Worm (Caenorhabditis elegans) whole organism, late embryonic: ENCODE data around the gene che-2.
A peak's percentile ranks its signal among the peaks of the same experiment; 100 is the strongest.
"Not testable (repeated sequence)": the region's sequence is repeated elsewhere in the genome, so short reads cannot be mapped to it uniquely, and the experiment has no call there.

Experiments used
- C08G9.2 ChIP-seq: sonication (generic microtip); optimal IDR thresholded peaks from 2 replicates; lab custom pipeline; 2016; ENCODE audit warnings: mild to moderate bottlenecking, missing genetic modification characterization, moderate library complexity, missing compliant biosample characterization
- ceh-30 ChIP-seq: fragments of 150-350 bp; optimal IDR thresholded peaks from 2 replicates; lab custom pipeline; 2014; ENCODE audit warnings: missing biosample characterization, missing genetic modification characterization
- dmd-4 ChIP-seq: sonication (generic microtip); optimal IDR thresholded peaks from 2 replicates; lab custom pipeline; 2016; ENCODE audit warnings: borderline replicate concordance, missing genetic modification characterization, missing compliant biosample characterization
- dve-1 ChIP-seq: sonication (generic microtip); optimal IDR thresholded peaks from 2 replicates; lab custom pipeline; 2017; ENCODE audit warnings: antibody characterized with exemption, mild to moderate bottlenecking, missing genetic modification characterization, missing compliant biosample characterization
- fax-1 ChIP-seq: sonication (generic microtip); optimal IDR thresholded peaks from 2 replicates; lab custom pipeline; 2016; ENCODE audit warnings: missing genotype, missing genetic modification characterization, missing compliant biosample characterization
- hlh-15 ChIP-seq: sonication (generic microtip); optimal IDR thresholded peaks from 2 replicates; lab custom pipeline; 2016; ENCODE audit warnings: missing genetic modification characterization, missing compliant biosample characterization
- lim-6 ChIP-seq: sonication (generic microtip); optimal IDR thresholded peaks from 2 replicates; lab custom pipeline; 2016; ENCODE audit warnings: missing genetic modification characterization, missing compliant biosample characterization
- nhr-232 ChIP-seq: sonication (generic microtip); optimal IDR thresholded peaks from 2 replicates; lab custom pipeline; 2016; ENCODE audit warnings: missing genetic modification characterization, missing compliant biosample characterization
- pqm-1 ChIP-seq: sonication (generic microtip); optimal IDR thresholded peaks from 2 replicates; lab custom pipeline; 2016; ENCODE audit warnings: missing genetic modification characterization, missing compliant biosample characterization
- rnt-1 ChIP-seq: sonication (generic microtip); optimal IDR thresholded peaks from 2 replicates; lab custom pipeline; 2016; ENCODE audit warnings: missing genetic modification characterization, missing compliant biosample characterization
- tbx-2 ChIP-seq: sonication (generic microtip); optimal IDR thresholded peaks from 2 replicates; lab custom pipeline; 2016; ENCODE audit warnings: missing genetic modification characterization, missing compliant biosample characterization
- unc-3 ChIP-seq, 2 experiments: fragments of 200-800 bp in 1 of 2; sonication (Bioruptor generic) in 1 of 2; sonication (generic microtip) in 1 of 2; conservative IDR thresholded peaks in 1 of 2; optimal IDR thresholded peaks in 1 of 2; 2 replicates each; pipeline versions ENCODE4 v1.3.6 to Lab custom; 2016 to 2022; ENCODE audit warnings: missing compliant biosample characterization in 2 of 2, missing genetic modification characterization in 2 of 2, missing genetic modification reagents in 1 of 2
- unc-42 ChIP-seq: sonication (generic microtip); optimal IDR thresholded peaks from 2 replicates; lab custom pipeline; 2016; ENCODE audit warnings: missing genotype, missing genetic modification characterization, missing compliant biosample characterization
- ztf-16 ChIP-seq: sonication (generic microtip); optimal IDR thresholded peaks from 2 replicates; lab custom pipeline; 2017; ENCODE audit warnings: missing genetic modification characterization, missing compliant biosample characterization

- TF ChIP-seq C08G9.2 (tag; lab: Kevin White, UChicago); rnt-1; unc-42 (tag; lab: Kevin White, UChicago); fax-1 (tag; lab: Kevin White, UChicago); pqm-1; tbx-2; unc-3 (tag; optimal IDR thresholded peaks at IDR 0.05; lab: Kevin White, UChicago); ztf-16; lim-6; nhr-232; dmd-4 (tag; lab: Kevin White, UChicago); hlh-15 (tag; lab: Kevin White, UChicago); dve-1; ceh-30 (tag; lab: Kevin White, UChicago): not testable (repeated sequence)
- 0 out of 2 replicates have a peak, but pooled peaks have one; percentile 33 for TF ChIP-seq unc-3 (GFP tag; conservative IDR thresholded peaks at IDR 0.05; lab: Robert Waterston, UW)
Measured at ce11 chrX:465931-466330, 15.3 kb upstream of the che-2 start.
